Worm (Caenorhabditis elegans) whole organism, mixed stage, embryonic: Measurements from ENCODE around the gene C17E7.12.

Experiments
- M03D4.4 ChIP-seq: sonication (generic microtip); optimal IDR thresholded peaks from 2 replicates; lab custom pipeline; 2017; ENCODE audit warnings: mild to moderate bottlenecking, missing genetic modification characterization, missing compliant biosample characterization
- blmp-1 ChIP-seq: fragments of 150-350 bp; optimal IDR thresholded peaks from 2 replicates; lab custom pipeline; 2014; ENCODE audit warnings: missing biosample characterization, missing genetic modification characterization
- ceh-39 ChIP-seq: fragments of 150-350 bp; optimal IDR thresholded peaks from 2 replicates; lab custom pipeline; 2014; ENCODE audit warnings: missing biosample characterization, missing genetic modification characterization
- ceh-43 ChIP-seq: fragments of 200-800 bp; sonication (Bioruptor generic); optimal IDR thresholded peaks from 2 replicates; lab custom pipeline; 2018; ENCODE audit warnings: mild to moderate bottlenecking, missing genetic modification characterization, moderate library complexity, missing compliant biosample characterization
- ceh-83 ChIP-seq: fragments of 200-800 bp; sonication (Bioruptor generic); optimal IDR thresholded peaks from 2 replicates; lab custom pipeline; 2018; ENCODE audit warnings: mild to moderate bottlenecking, missing genetic modification characterization, missing compliant biosample characterization
- ces-1 ChIP-seq: fragments of 150-350 bp; optimal IDR thresholded peaks from 2 replicates; lab custom pipeline; 2014; ENCODE audit warnings: missing biosample characterization, missing genetic modification reagents, missing genetic modification characterization
- cnd-1 ChIP-seq: fragments of 200-800 bp; sonication (Bioruptor generic); optimal IDR thresholded peaks from 2 replicates; lab custom pipeline; 2018; ENCODE audit warnings: mild to moderate bottlenecking, missing genetic modification characterization, missing compliant biosample characterization
- drap-1 ChIP-seq: fragments of 200-800 bp; sonication (Bioruptor generic); optimal IDR thresholded peaks from 3 replicates; lab custom pipeline; 2018; ENCODE audit warnings: mild to moderate bottlenecking, missing genetic modification characterization, missing compliant biosample characterization
- elt-3 ChIP-seq: fragments of 150-350 bp; optimal IDR thresholded peaks from 2 replicates; lab custom pipeline; 2014; ENCODE audit warnings: missing biosample characterization, missing genetic modification characterization
- flh-1 ChIP-seq: fragments of 200-800 bp; sonication (Bioruptor generic); optimal IDR thresholded peaks from 2 replicates; lab custom pipeline; 2018; ENCODE audit warnings: mild to moderate bottlenecking, missing genetic modification characterization, moderate library complexity, missing compliant biosample characterization
- hlh-1 ChIP-seq: fragments of 150-350 bp; optimal IDR thresholded peaks from 2 replicates; lab custom pipeline; 2014; ENCODE audit warnings: missing biosample characterization, missing genetic modification reagents, missing genetic modification characterization
- lin-13 ChIP-seq: fragments of 150-350 bp; optimal IDR thresholded peaks from 2 replicates; lab custom pipeline; 2014; ENCODE audit warnings: missing biosample characterization, missing genetic modification characterization
- lin-32 ChIP-seq: fragments of 200-800 bp; sonication (Bioruptor generic); optimal IDR thresholded peaks from 2 replicates; lab custom pipeline; 2018; ENCODE audit warnings: mild to moderate bottlenecking, missing genetic modification characterization, missing compliant biosample characterization
- lsy-2 ChIP-seq: fragments of 150-350 bp; optimal IDR thresholded peaks from 2 replicates; lab custom pipeline; 2014; ENCODE audit warnings: missing biosample characterization, missing genetic modification characterization
- mab-5 ChIP-seq: fragments of 150-350 bp; optimal IDR thresholded peaks from 2 replicates; lab custom pipeline; 2014; ENCODE audit warnings: missing biosample characterization, missing genetic modification characterization
- mep-1 ChIP-seq: fragments of 150-350 bp; optimal IDR thresholded peaks from 2 replicates; lab custom pipeline; 2017; ENCODE audit warnings: missing biosample characterization, missing genetic modification reagents, missing genetic modification characterization, inconsistent platforms
- mls-2 ChIP-seq: sonication (generic microtip); optimal IDR thresholded peaks from 2 replicates; lab custom pipeline; 2016; ENCODE audit warnings: mild to moderate bottlenecking, missing genetic modification characterization, moderate library complexity, missing compliant biosample characterization
- nhr-12 ChIP-seq: fragments of 150-350 bp; optimal IDR thresholded peaks from 2 replicates; lab custom pipeline; 2014; ENCODE audit warnings: missing biosample characterization, missing genetic modification characterization
- nhr-237 ChIP-seq: fragments of 150-350 bp; optimal IDR thresholded peaks from 2 replicates; lab custom pipeline; 2014; ENCODE audit warnings: missing biosample characterization, missing genetic modification characterization
- nhr-28 ChIP-seq: fragments of 150-350 bp; optimal IDR thresholded peaks from 2 replicates; lab custom pipeline; 2014; ENCODE audit warnings: missing biosample characterization, missing genetic modification characterization
- nhr-76 ChIP-seq: sonication (generic microtip); optimal IDR thresholded peaks from 2 replicates; lab custom pipeline; 2017; ENCODE audit warnings: missing biosample characterization, missing genetic modification characterization
- pha-4 ChIP-seq: fragments of 150-350 bp; optimal IDR thresholded peaks from 2 replicates; lab custom pipeline; 2018; ENCODE audit warnings: missing biosample characterization, missing genetic modification reagents, missing genetic modification characterization
- sem-2 ChIP-seq: fragments of 200-800 bp; sonication (Bioruptor generic); optimal IDR thresholded peaks from 2 replicates; lab custom pipeline; 2018; ENCODE audit warnings: mild to moderate bottlenecking, missing genetic modification characterization, missing compliant biosample characterization
- snpc-4 ChIP-seq: fragments of 150-350 bp; optimal IDR thresholded peaks from 2 replicates; lab custom pipeline; 2014; ENCODE audit warnings: missing biosample characterization, missing genetic modification characterization
- sptf-1 ChIP-seq: sonication (generic microtip); optimal IDR thresholded peaks from 2 replicates; lab custom pipeline; 2017; ENCODE audit warnings: mild to moderate bottlenecking, missing genetic modification characterization, moderate library complexity, missing compliant biosample characterization
- tbx-8 ChIP-seq: fragments of 200-800 bp; sonication (Bioruptor generic); optimal IDR thresholded peaks from 2 replicates; lab custom pipeline; 2018; ENCODE audit warnings: mild to moderate bottlenecking, missing genetic modification characterization, moderate library complexity, missing compliant biosample characterization
- unc-120 ChIP-seq: sonication (generic microtip); optimal IDR thresholded peaks from 2 replicates; lab custom pipeline; 2017; ENCODE audit warnings: missing genetic modification characterization, missing compliant biosample characterization; ENCODE audit not compliant: poor library complexity, severe bottlenecking
- unc-39 ChIP-seq: fragments of 150-350 bp; optimal IDR thresholded peaks from 2 replicates; lab custom pipeline; 2014; ENCODE audit warnings: missing biosample characterization, missing genetic modification characterization
- unc-62 ChIP-seq: fragments of 150-350 bp; optimal IDR thresholded peaks from 2 replicates; lab custom pipeline; 2014; ENCODE audit warnings: missing biosample characterization, missing genetic modification reagents, missing genetic modification characterization
- zip-8 ChIP-seq: fragments of 150-350 bp; optimal IDR thresholded peaks from 2 replicates; lab custom pipeline; 2014; ENCODE audit warnings: missing biosample characterization, missing genetic modification characterization
- ztf-11 ChIP-seq: fragments of 150-350 bp; optimal IDR thresholded peaks from 2 replicates; lab custom pipeline; 2014; ENCODE audit warnings: missing biosample characterization, missing genetic modification characterization

The C17E7.12 gene

DNA sequence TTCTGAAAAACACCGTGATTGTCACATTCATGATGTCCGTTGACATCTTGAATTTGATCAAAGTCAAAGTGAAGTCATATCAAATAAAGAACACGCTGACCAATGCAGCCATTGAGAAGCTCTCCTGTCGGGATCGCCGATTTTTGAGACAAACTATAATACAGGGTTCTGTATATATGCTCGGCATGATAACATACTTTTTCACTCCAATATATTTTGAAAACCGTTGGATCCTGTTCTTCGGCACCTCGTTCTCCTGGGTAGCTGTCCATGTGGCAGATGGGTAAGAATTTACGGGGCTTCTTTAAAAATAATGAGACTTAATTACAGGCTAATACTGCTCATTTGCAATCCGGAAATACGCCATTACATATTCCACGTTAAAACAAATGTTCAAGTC lies 30.7 kb upstream of the C17E7.12 start:
- TF ChIP-seq drap-1 (GFP tag; lab: Kevin White, UChicago) (no peak), ceh-39 (tag; lab: Kevin White, UChicago) (no peak), nhr-28 (tag; lab: Kevin White, UChicago) (no peak), ces-1 (GFP tag; lab: Kevin White, UChicago) (no peak), mep-1 (tag; lab: Kevin White, UChicago) (no peak)

DNA sequence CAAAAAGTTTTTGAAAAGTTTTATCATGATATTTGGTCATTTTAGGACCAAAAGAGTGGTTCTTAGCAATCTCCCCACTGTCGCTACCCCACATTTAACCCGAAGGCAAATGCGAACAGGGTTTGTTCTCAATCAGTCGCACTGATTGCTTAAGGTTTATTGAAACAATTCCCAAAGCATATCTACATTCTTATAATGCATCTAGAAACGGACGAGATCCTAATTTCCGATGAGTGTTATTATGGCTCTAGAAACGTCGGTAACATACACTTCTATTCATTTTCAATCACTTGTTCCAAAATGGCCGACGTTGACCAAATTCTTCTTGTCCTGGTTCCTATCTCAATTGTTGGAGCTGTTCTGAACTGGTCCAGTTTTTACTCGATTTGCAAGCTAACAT lies 29.8 kb upstream of the C17E7.12 start, which contains the start of gene srx-65:
Gene srx-65, plus strand, starts transcription at position 301 of the 400 bp plus-strand sequence.
- TF ChIP-seq tbx-8 (GFP tag; lab: Kevin White, UChicago) (no peak), snpc-4 (tag; lab: Kevin White, UChicago) (no peak), sem-2 (GFP tag; lab: Kevin White, UChicago) (no peak), lin-32 (GFP tag; lab: Kevin White, UChicago) (no peak), unc-120 (no peak), blmp-1 (tag; lab: Kevin White, UChicago) (no peak), zip-8 (no peak), ces-1 (GFP tag; lab: Kevin White, UChicago) (no peak)

- TF ChIP-seq unc-62 (GFP tag; lab: Kevin White, UChicago) (no peak), ceh-83 (GFP tag; lab: Kevin White, UChicago) (no peak), nhr-12 (tag; lab: Kevin White, UChicago) (no peak), lin-13 (tag; lab: Kevin White, UChicago) (no peak), blmp-1 (tag; lab: Kevin White, UChicago) (no peak), M03D4.4 (tag; lab: Kevin White, UChicago) (no peak), unc-120 (no peak), mep-1 (tag; lab: Kevin White, UChicago) (no peak), ceh-43 (GFP tag; lab: Kevin White, UChicago) (no peak), mab-5 (no peak), snpc-4 (tag; lab: Kevin White, UChicago) (no peak), sptf-1 (tag; lab: Kevin White, UChicago) (no peak), zip-8 (no peak), nhr-237 (tag; lab: Kevin White, UChicago) (no peak), mls-2 (tag; lab: Kevin White, UChicago) (no peak), ces-1 (GFP tag; lab: Kevin White, UChicago) (no peak)
- TF ChIP-seq, all 35 proteins: peak for 0
Measured at ce11 chrV:3919289-3919688, 27.5 kb upstream of the C17E7.12 start, which contains the start of gene srx-66. Gene srx-66, plus strand, starts transcription at chrV:3919589.

ce11 chrV:3916480-3916879 lies 24.7 kb upstream of the C17E7.12 start, which contains the start of gene srx-67:
Gene srx-67, plus strand, starts transcription at chrV:3916780.
- TF ChIP-seq unc-120 (no peak), mls-2 (tag; lab: Kevin White, UChicago) (no peak), hlh-1 (tag; lab: Kevin White, UChicago) (no peak), cnd-1 (tag; lab: Kevin White, UChicago) (no peak), sptf-1 (tag; lab: Kevin White, UChicago) (no peak), zip-8 (no peak), nhr-76 (tag; lab: Kevin White, UChicago) (no peak), nhr-237 (tag; lab: Kevin White, UChicago) (no peak), pha-4 (tag; lab: Kevin White, UChicago) (no peak), elt-3 (tag; lab: Kevin White, UChicago) (no peak), ztf-11 (tag; lab: Kevin White, UChicago) (no peak), ces-1 (GFP tag; lab: Kevin White, UChicago) (no peak), ceh-83 (GFP tag; lab: Kevin White, UChicago) (no peak), tbx-8 (GFP tag; lab: Kevin White, UChicago) (no peak), lsy-2 (tag; lab: Kevin White, UChicago) (no peak), lin-32 (GFP tag; lab: Kevin White, UChicago) (no peak), drap-1 (GFP tag; lab: Kevin White, UChicago) (no peak)

DNA sequence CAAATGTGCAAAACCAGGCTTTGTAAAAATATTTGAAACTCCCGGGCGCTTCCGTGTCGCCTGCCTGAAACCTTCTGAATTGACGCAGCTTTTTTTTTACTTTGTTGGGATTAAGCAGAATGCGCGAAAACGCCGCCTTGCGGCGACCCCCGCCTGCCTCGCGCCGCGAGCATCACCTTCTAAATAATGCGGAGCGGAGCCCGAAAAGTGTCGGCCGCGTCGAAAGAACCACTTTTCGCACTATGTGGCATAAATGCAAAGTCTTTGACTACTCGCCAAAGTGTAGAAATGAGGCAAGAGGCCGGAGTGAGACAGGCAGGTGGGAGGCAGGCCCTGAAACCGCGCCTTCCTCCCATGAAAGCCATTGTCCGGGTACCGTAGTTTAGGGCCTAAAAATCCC lies 21.3 kb upstream of the C17E7.12 start:
- TF ChIP-seq unc-39 (tag; lab: Kevin White, UChicago): no peak

ce11 chrV:3912472-3912871 lies 20.7 kb upstream of the C17E7.12 start, which contains the start of gene srx-68:
Gene srx-68, plus strand, starts transcription at chrV:3912772.
- no peak for TF ChIP-seq zip-8
- TF ChIP-seq nhr-237 (tag; lab: Kevin White, UChicago): no peak
- TF ChIP-seq unc-39 (tag; lab: Kevin White, UChicago): no peak
- TF ChIP-seq mls-2 (tag; lab: Kevin White, UChicago): no peak
- no peak for TF ChIP-seq ces-1 (GFP tag; lab: Kevin White, UChicago)
- TF ChIP-seq pha-4 (tag; lab: Kevin White, UChicago): no peak
- TF ChIP-seq lin-32 (GFP tag; lab: Kevin White, UChicago): no peak
- no peak for TF ChIP-seq ceh-83 (GFP tag; lab: Kevin White, UChicago)
- TF ChIP-seq sem-2 (GFP tag; lab: Kevin White, UChicago): no peak
- no peak for TF ChIP-seq unc-120
- TF ChIP-seq elt-3 (tag; lab: Kevin White, UChicago): no peak
- TF ChIP-seq unc-62 (GFP tag; lab: Kevin White, UChicago): no peak
- no peak for TF ChIP-seq drap-1 (GFP tag; lab: Kevin White, UChicago)
- no peak for TF ChIP-seq nhr-12 (tag; lab: Kevin White, UChicago)
- no peak for TF ChIP-seq sptf-1 (tag; lab: Kevin White, UChicago)
- TF ChIP-seq flh-1: no peak
- TF ChIP-seq hlh-1 (tag; lab: Kevin White, UChicago): no peak
- no peak for TF ChIP-seq tbx-8 (GFP tag; lab: Kevin White, UChicago)
- TF ChIP-seq, all 35 proteins: peak for 0
